Worm (Caenorhabditis elegans) whole organism, young adult: ENCODE data around the gene R10E9.2.

Experiments used
- F10E7.11 ChIP-seq: sonication (generic microtip); optimal IDR thresholded peaks from 2 replicates; lab custom pipeline; 2017; ENCODE audit warnings: mild to moderate bottlenecking, missing genetic modification characterization, moderate library complexity, missing compliant biosample characterization
- hrde-1 ChIP-seq: sonication (generic microtip); optimal IDR thresholded peaks from 2 replicates; lab custom pipeline; 2016; ENCODE audit warnings: missing genetic modification characterization, mild to moderate bottlenecking, missing compliant biosample characterization, moderate library complexity, missing genotype, missing genetic modification reagents, borderline replicate concordance
- lag-1 ChIP-seq: fragments of 200-800 bp; sonication (Bioruptor generic); IDR thresholded peaks from 2 replicates; pipeline ENCODE4 v1.3.6; 2022; ENCODE audit warnings: missing genetic modification reagents, missing genetic modification characterization, missing compliant biosample characterization

DNA sequence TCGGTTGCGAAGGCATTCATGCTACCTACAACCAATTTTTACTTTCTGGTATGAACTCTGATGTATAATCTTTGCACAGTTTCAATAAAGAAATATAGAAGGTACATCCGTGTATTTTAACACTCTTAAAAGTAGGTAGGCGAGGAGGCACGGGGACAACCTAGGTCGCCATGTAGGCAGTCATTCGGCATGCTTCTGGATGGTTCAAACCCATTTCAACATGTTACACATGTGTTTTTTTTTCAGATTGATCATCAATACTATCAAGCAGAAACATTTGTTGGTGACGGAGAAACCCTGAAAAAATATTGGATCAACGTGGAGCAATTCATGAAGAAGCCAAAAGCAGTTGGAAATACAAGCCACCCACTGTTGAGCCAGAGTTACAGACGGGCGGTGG, 42.9 kb upstream of the R10E9.2 start:
- TF ChIP-seq lag-1 (GFP tag; lab: Robert Waterston, UW) (no peak), hrde-1 (tag; lab: Kevin White, UChicago) (no peak), F10E7.11 (no peak)
